Worm (Caenorhabditis elegans): ENCODE data around the gene grd-7.
A peak's percentile ranks its signal among the peaks of the same experiment; 100 is the strongest.

Gene grd-7

DNA sequence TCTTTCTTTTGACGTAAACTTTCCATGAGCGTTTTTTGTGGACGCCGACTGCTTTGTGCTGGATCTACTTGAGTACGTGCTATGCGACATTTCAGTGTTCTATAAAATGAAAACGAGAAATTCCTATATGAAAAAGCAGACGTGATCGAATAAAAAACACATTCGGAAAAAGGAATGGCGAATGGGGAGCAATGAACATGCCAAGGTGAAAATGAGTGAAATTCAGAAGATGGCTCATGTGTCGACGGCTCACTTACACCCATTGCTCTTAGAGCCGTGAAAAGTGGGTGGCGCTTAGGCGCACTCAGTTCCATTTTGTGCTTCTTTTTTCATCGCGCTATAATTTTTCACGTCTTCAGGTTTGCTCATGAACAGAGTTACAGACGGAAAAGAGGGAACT, 29.4 kb upstream of the grd-7 start, which contains the start of gene K03A1.4:
Gene K03A1.4, minus strand, starts transcription at position 101 of the 400 bp plus-strand sequence.
- peak in 1 of 2 experiments; percentile 53 for TF ChIP-seq unc-62 (GFP tag; optimal IDR thresholded peaks at IDR 0.05 in 1 of 2)
- TF ChIP-seq unc-62 (tag; optimal IDR thresholded peaks at IDR 0.05), result no peak
- TF ChIP-seq mxl-2 (GFP tag; conservative IDR thresholded peaks at IDR 0.05), result no peak

DNA sequence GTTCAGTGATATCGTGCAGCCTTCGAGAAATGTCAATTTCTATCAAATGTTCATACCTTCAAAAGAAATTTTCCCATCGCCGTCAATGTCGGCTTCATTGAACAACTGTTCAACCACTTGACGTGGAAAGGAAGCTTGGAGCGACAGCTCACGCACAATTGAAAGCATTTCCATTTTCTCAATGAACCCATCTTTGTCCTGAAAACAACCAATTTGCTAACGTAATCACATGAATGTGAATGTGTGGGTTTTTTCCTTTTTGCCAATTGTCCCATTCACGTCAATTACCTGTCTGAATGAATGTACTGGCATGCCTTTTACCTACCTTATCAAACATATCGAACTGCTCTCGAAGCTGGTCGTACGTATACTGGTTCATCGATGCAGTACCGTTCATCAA, 27.0 kb upstream of the grd-7 start:
- TF ChIP-seq egl-27 (tag; optimal IDR thresholded peaks at IDR 0.05) (no peak), tra-1 (GFP tag; IDR thresholded peaks at IDR 0.05) (peak; percentile 84), nhr-42 (GFP tag; IDR thresholded peaks at IDR 0.05) (no peak), hlh-11 (tag; optimal IDR thresholded peaks at IDR 0.05) (peak; percentile 51), dmd-9 (GFP tag; IDR thresholded peaks at IDR 0.05) (no peak), lin-38 (GFP tag; IDR thresholded peaks at IDR 0.05) (0 out of 2 replicates have a peak, but pooled peaks have one; percentile 16), dmd-6 (GFP tag; IDR thresholded peaks at IDR 0.05) (peak; percentile 84), nhr-48 (tag; optimal IDR thresholded peaks at IDR 0.05) (peak; percentile 17), T20F7.1 (GFP tag; optimal IDR thresholded peaks at IDR 0.05) (peak; percentile 17), nhr-41 (GFP tag; IDR thresholded peaks at IDR 0.05) (0 out of 2 replicates have a peak, but pooled peaks have one; percentile 6), dve-1 (tag; optimal IDR thresholded peaks at IDR 0.05; ENCODE audit: insufficient read depth) (peak; percentile 25)

DNA sequence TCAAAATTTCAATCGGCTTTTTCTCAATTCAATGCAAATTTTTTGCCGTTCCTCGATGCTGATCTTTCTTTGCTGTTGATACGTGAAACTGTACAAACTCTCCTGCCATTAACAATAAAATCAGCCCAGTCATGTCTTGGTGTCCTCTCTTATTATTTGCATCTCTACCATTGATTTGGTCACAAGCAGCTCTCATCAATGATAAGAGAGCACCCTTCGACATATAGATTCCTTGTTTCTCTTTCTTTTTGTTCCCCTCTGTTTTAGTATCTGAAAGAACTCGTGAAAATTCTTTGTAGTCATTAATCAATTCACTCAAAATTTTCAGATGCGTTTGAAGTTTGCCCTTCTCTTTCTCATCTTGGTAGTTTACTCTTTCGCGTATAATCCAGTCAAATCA, 22.5 kb upstream of the grd-7 start, which contains the start of gene lron-7:
Gene lron-7, plus strand, starts transcription at position 323 of the 400 bp plus-strand sequence.
- peak; percentile 65 for TF ChIP-seq nhr-77 (tag; optimal IDR thresholded peaks at IDR 0.05)
- TF ChIP-seq fkh-10 (GFP tag; optimal IDR thresholded peaks at IDR 0.05), result no peak
- TF ChIP-seq Y48G9A.11 (GFP tag; IDR thresholded peaks at IDR 0.05), result no peak
- TF ChIP-seq hlh-11 (tag; optimal IDR thresholded peaks at IDR 0.05), result peak; percentile 50
- TF ChIP-seq lin-1 (GFP tag; IDR thresholded peaks at IDR 0.05), result 0 out of 2 replicates have a peak, but pooled peaks have one; percentile 12
- peak; percentile 81 for TF ChIP-seq nhr-28 (tag; optimal IDR thresholded peaks at IDR 0.05)
- peak; percentile 23 for TF ChIP-seq dve-1 (tag; optimal IDR thresholded peaks at IDR 0.05; ENCODE audit: insufficient read depth)
- TF ChIP-seq ama-1 (optimal IDR thresholded peaks at IDR 0.05), result no peak
- TF ChIP-seq daf-16 (GFP tag; optimal IDR thresholded peaks at IDR 0.05), result no peak
- TF ChIP-seq daf-16 (tag; optimal IDR thresholded peaks at IDR 0.05), result peak; percentile 61
- peak; percentile 48 for TF ChIP-seq dmd-6 (GFP tag; IDR thresholded peaks at IDR 0.05)
- TF ChIP-seq spr-3 (GFP tag; optimal IDR thresholded peaks at IDR 0.05), result no peak
- peak; percentile 40 for TF ChIP-seq hlh-30 (tag; optimal IDR thresholded peaks at IDR 0.05; ENCODE audit: insufficient read depth)
- peak; percentile 86 for TF ChIP-seq pqm-1 (tag; optimal IDR thresholded peaks at IDR 0.05)
- TF ChIP-seq aha-1 (tag), result peak; percentile 49
- no peak for TF ChIP-seq ces-1 (GFP tag; optimal IDR thresholded peaks at IDR 0.05)

DNA sequence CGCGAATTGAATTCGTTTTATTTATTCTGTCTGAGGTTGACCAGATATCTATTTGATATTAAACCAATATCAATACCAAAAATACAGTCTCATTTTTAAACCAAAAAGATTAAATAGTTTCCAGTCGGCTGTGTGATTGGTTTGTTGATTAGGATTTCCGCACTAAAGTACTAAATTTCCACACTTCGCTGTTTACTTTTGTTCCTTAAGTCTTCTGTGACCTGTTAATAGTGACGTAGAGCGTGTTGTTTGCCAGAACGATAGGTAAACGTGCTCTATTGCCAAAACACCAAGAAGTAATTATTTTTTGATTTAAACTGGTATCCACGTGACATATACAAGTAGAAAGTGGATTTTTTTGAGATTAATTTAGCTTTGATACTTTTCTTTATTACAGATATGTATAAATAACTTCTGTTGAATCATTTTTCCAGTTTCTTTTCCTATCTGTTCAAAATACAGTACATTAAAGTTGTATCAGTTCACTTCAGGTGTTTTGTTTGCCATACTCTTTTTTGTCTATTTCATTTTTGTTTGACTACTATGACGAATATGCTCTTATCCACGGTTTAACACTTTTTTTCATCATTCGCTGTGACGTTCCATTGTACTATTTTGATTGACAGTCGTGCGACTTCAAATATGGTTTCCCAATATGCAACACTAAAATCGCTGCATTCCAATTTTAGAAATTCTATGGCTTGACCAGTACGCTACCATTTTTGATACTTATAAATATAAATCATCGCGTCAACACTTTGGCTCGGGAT, 21.8 kb upstream of the grd-7 start:
- TF ChIP-seq unc-62 (GFP tag; optimal IDR thresholded peaks at IDR 0.05 in 1 of 2) (peak; percentile 40 to 89), unc-62 (tag; optimal IDR thresholded peaks at IDR 0.05) (no peak), T20F7.1 (GFP tag; optimal IDR thresholded peaks at IDR 0.05) (peak; percentile 21), rbr-2 (tag; optimal IDR thresholded peaks at IDR 0.05) (no peak), hlh-11 (tag; optimal IDR thresholded peaks at IDR 0.05) (peak; percentile 42), daf-16 (GFP tag; optimal IDR thresholded peaks at IDR 0.05) (peak in 1 of 2 experiments; percentile 16), daf-16 (tag; optimal IDR thresholded peaks at IDR 0.05) (peak; percentile 53), madf-5 (GFP tag; IDR thresholded peaks at IDR 0.05) (no peak), ztf-11 (tag; optimal IDR thresholded peaks at IDR 0.05) (no peak), nhr-48 (tag; optimal IDR thresholded peaks at IDR 0.05) (peak; percentile 59), cey-2 (tag; optimal IDR thresholded peaks at IDR 0.05; ENCODE audit: borderline replicate concordance, insufficient read depth) (no peak), lin-39 (tag; optimal IDR thresholded peaks at IDR 0.05) (no peak), dmd-6 (GFP tag; IDR thresholded peaks at IDR 0.05) (peak; percentile 89), nhr-11 (tag; optimal IDR thresholded peaks at IDR 0.05) (no peak), tra-1 (GFP tag; IDR thresholded peaks at IDR 0.05) (0 out of 2 replicates have a peak, but pooled peaks have one; percentile 67), dve-1 (tag; optimal IDR thresholded peaks at IDR 0.05; ENCODE audit: insufficient read depth) (peak; percentile 77), lsy-2 (tag; optimal IDR thresholded peaks at IDR 0.05) (no peak)

All from whole organism, L4 larva.